Worm (Caenorhabditis elegans): ENCODE results near the gene glrx-22.

glrx-22 gene

ce11 chrIV:8229523-8229922 is 28.5 kb upstream of the glrx-22 start (continued):
- peak; percentile 31; the same call in 1 of the 2 replicates for TF ChIP-seq lin-1 (GFP tag; IDR thresholded peaks at IDR 0.05)
- TF ChIP-seq daf-19 (GFP tag; conservative IDR thresholded peaks at IDR 0.05), result no peak
- TF ChIP-seq lsy-2 (tag; optimal IDR thresholded peaks at IDR 0.05), result peak in 1 of 2 experiments; percentile 34
- peak; percentile 80 for TF ChIP-seq mxl-3 (GFP tag; optimal IDR thresholded peaks at IDR 0.05)

DNA sequence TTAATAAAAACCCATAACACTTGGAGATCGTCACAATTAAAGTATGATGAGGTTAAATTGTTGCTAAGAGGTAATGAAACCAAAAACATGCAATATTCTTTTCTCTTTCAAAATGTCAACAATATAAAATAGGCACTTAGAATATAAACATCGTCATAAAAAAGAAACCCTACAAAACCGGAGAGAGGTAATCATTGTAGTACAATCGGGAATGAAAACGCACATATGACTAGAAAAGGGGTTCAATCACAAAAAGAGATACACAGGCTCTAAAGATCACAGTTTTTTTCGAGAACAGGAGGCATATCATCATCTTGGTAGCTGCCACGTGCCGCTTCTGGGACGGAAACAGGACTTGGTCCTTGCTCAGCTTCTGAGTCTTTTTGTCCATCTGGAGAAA is 25.4 kb upstream of the glrx-22 start:
- TF ChIP-seq nhr-28 (tag; optimal IDR thresholded peaks at IDR 0.05) (peak; percentile 33), daf-16 (GFP tag; optimal IDR thresholded peaks at IDR 0.05) (no peak), daf-16 (tag; optimal IDR thresholded peaks at IDR 0.05) (peak; percentile 55), nhr-10 (tag; optimal IDR thresholded peaks at IDR 0.05) (no peak), T20F7.1 (GFP tag; optimal IDR thresholded peaks at IDR 0.05) (peak; percentile 18), lsy-2 (tag; optimal IDR thresholded peaks at IDR 0.05) (peak in 1 of 2 experiments; percentile 7), ceh-62 (tag; optimal IDR thresholded peaks at IDR 0.05) (no peak), jun-1 (tag; optimal IDR thresholded peaks at IDR 0.05) (no peak), R02D3.7 (tag; optimal IDR thresholded peaks at IDR 0.05) (no peak), mes-2 (tag; optimal IDR thresholded peaks at IDR 0.05; ENCODE audit: poor library complexity, severe bottlenecking) (no peak), rbr-2 (tag; optimal IDR thresholded peaks at IDR 0.05) (no peak), arid-1 (GFP tag; conservative IDR thresholded peaks at IDR 0.05) (no peak), madf-5 (GFP tag; IDR thresholded peaks at IDR 0.05) (no peak), gei-8 (GFP tag; optimal IDR thresholded peaks at IDR 0.05) (no peak), dve-1 (tag; optimal IDR thresholded peaks at IDR 0.05; ENCODE audit: insufficient read depth) (peak; percentile 32), T26A8.4 (GFP tag; IDR thresholded peaks at IDR 0.05) (peak; percentile 7; the same call in 1 of the 2 replicates), pha-4 (GFP tag; IDR thresholded peaks at IDR 0.05) (0 out of 2 replicates have a peak, but pooled peaks have one; percentile 9), pha-4 (tag; optimal IDR thresholded peaks at IDR 0.05) (no peak), fos-1 (tag; optimal IDR thresholded peaks at IDR 0.05) (no peak), dmd-8 (GFP tag; IDR thresholded peaks at IDR 0.05) (no peak), ceh-20 (GFP tag; IDR thresholded peaks at IDR 0.05) (peak; percentile 40; the same call in 1 of the 2 replicates), php-3 (GFP tag; IDR thresholded peaks at IDR 0.05) (peak; percentile 50; the same call in 1 of the 2 replicates)

- TF ChIP-seq hmg-1.1 (GFP tag; IDR thresholded peaks at IDR 0.05) (no peak), unc-62 (GFP tag; optimal IDR thresholded peaks at IDR 0.05 in 1 of 2) (peak in 1 of 2 experiments; percentile 94), unc-62 (tag; optimal IDR thresholded peaks at IDR 0.05) (no peak), ztf-11 (tag; optimal IDR thresholded peaks at IDR 0.05) (no peak), dmd-6 (GFP tag; IDR thresholded peaks at IDR 0.05) (peak; percentile 72), nhr-11 (tag; optimal IDR thresholded peaks at IDR 0.05) (no peak), ceh-82 (tag; optimal IDR thresholded peaks at IDR 0.05) (no peak), dve-1 (tag; optimal IDR thresholded peaks at IDR 0.05; ENCODE audit: insufficient read depth) (peak; percentile 81), Y5F2A.4 (GFP tag; optimal IDR thresholded peaks at IDR 0.05) (no peak), T26A8.4 (GFP tag; IDR thresholded peaks at IDR 0.05) (no peak), hlh-30 (tag; optimal IDR thresholded peaks at IDR 0.05; ENCODE audit: insufficient read depth) (peak; percentile 82), pqm-1 (tag; optimal IDR thresholded peaks at IDR 0.05) (peak; percentile 2), lin-38 (GFP tag; IDR thresholded peaks at IDR 0.05) (no peak), nhr-28 (tag; optimal IDR thresholded peaks at IDR 0.05) (peak; percentile 45), pha-4 (GFP tag; IDR thresholded peaks at IDR 0.05) (no peak), pha-4 (tag; optimal IDR thresholded peaks at IDR 0.05) (no peak), fkh-10 (GFP tag; optimal IDR thresholded peaks at IDR 0.05) (no peak), F37D6.2 (tag; optimal IDR thresholded peaks at IDR 0.05) (no peak), cey-2 (tag; optimal IDR thresholded peaks at IDR 0.05; ENCODE audit: borderline replicate concordance, insufficient read depth) (no peak), mdl-1 (tag; optimal IDR thresholded peaks at IDR 0.05) (peak in 1 of 2 experiments; percentile 21), nhr-48 (tag; optimal IDR thresholded peaks at IDR 0.05) (no peak), ceh-62 (tag; optimal IDR thresholded peaks at IDR 0.05) (no peak), fos-1 (tag; optimal IDR thresholded peaks at IDR 0.05) (no peak), zip-11 (GFP tag; IDR thresholded peaks at IDR 0.05) (no peak), sdz-12 (GFP tag; optimal IDR thresholded peaks at IDR 0.05) (no peak), nhr-76 (tag; optimal IDR thresholded peaks at IDR 0.05) (no peak), hlh-11 (tag; optimal IDR thresholded peaks at IDR 0.05) (peak; percentile 64), ZK546.5 (tag; optimal IDR thresholded peaks at IDR 0.05) (no peak), unc-130 (GFP tag; optimal IDR thresholded peaks at IDR 0.05) (no peak), spr-3 (GFP tag; optimal IDR thresholded peaks at IDR 0.05) (no peak)
These were observed 24.3 kb upstream of the glrx-22 start, which contains the start of gene serp-1.2 for ce11 chrIV:8225357-8225756. TSS of gene serp-1.2 (plus strand) at chrIV:8225674.
